Worm (Caenorhabditis elegans) whole organism, L4 larva: Measurements from ENCODE around the gene K11H12.6.
A peak's percentile ranks its signal among the peaks of the same experiment; 100 is the strongest.

Experiments
- F49E8.2 ChIP-seq: sonication (generic microtip); optimal IDR thresholded peaks from 2 replicates; lab custom pipeline; 2016; ENCODE audit warnings: missing compliant biosample characterization, mild to moderate bottlenecking, missing genetic modification characterization, borderline replicate concordance
- Y105C5A.15 ChIP-seq: fragments of 200-800 bp; sonication (Bioruptor generic); IDR thresholded peaks from 2 replicates; pipeline ENCODE4 v1.3.6; 2022; ENCODE audit warnings: missing genetic modification characterization, missing compliant biosample characterization
- daf-12 ChIP-seq: fragments of 150-350 bp; optimal IDR thresholded peaks from 2 replicates; lab custom pipeline; 2014; ENCODE audit warnings: missing biosample characterization, missing genetic modification reagents, missing genetic modification characterization
- lin-39 ChIP-seq: fragments of 150-350 bp; optimal IDR thresholded peaks from 2 replicates; lab custom pipeline; 2014; ENCODE audit warnings: missing biosample characterization, missing genetic modification reagents, missing genetic modification characterization
- unc-62 ChIP-seq, 3 experiments: fragments of 150-350 bp in 1 of 3; sonication (generic microtip); optimal IDR thresholded peaks in 2 of 3; peaks in 1 of 3; 1 replicate in 1 of 3; 2 replicates in 2 of 3; lab custom pipeline; 2014 to 2017; ENCODE audit warnings: missing biosample characterization in 3 of 3, missing genetic modification characterization in 3 of 3, missing genetic modification reagents in 3 of 3, missing genotype in 1 of 3

DNA sequence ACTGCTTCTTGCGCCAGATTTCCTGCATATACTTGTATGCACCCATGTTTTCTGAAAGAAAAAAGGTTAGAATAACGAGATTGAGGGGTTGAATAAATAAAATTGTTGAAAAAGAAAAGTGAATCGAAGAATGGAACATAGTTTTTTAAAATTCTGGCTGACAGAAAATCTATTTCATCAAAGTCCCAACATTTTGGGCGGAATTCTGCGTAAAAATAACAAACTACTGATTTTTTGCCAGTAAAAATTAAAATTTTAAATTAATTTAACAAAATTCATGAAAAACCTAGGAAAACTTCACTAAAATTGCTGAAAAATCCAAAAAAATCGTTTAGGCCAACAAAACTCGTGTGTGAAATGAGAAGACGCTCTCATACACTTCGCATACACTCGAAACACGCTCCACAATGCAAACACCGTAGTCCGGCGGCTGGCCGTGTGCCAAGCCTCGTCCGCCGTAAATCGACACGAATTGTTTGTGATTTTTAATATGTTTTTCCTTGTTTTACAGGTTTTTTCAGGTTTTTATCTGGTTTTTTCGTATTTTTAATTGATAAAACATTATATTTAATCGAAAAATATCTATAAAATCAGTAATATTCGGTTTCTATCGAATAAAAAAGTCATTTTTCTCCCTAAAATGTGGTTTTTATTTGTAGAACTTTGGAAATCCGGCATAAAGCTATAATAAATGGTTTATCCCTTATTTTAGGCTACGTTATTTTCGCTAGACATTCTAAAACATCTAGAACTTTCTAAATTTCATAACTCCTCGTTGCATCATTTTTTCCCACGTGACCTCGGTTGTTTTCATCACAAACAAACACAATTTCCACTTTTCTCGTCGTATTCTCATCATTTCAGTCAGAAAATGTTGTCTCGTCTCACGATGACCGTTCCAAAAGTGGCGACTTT is 12.3 kb upstream of the K11H12.6 start, which contains the start of the genes rpl-15 and K11H12.8:
- TF ChIP-seq F49E8.2 (tag; lab: Kevin White, UChicago) (peak; percentile 97), lin-39 (tag; lab: Kevin White, UChicago) (peak; percentile 89), Y105C5A.15 (GFP tag; lab: Robert Waterston, UW) (peak; percentile 97), daf-12 (no peak), unc-62 (GFP tag; optimal IDR thresholded peaks at IDR 0.05 in 1 of 2; lab: Kevin White, UChicago) (peak; percentile 54 to 100), unc-62 (tag; optimal IDR thresholded peaks at IDR 0.05; lab: Kevin White, UChicago) (peak; percentile 39)
